Fruit fly (Drosophila melanogaster) whole organism, pupa: ENCODE results near the gene Hou.

ENCODE experiments used
- CG10348 ChIP-seq: fragments of 200-800 bp; sonication (Bioruptor generic); IDR thresholded peaks from 2 replicates; pipeline ENCODE4 v1.3.6; 2022; ENCODE audit warnings: missing biosample characterization, missing genetic modification characterization
- CG12605 ChIP-seq: fragments of 200-800 bp; sonication (Bioruptor generic); IDR thresholded peaks from 2 replicates; pipeline ENCODE4 v1.3.6; 2022; ENCODE audit warnings: missing biosample characterization, missing genetic modification characterization
- CG13204 ChIP-seq: fragments of 200-800 bp; sonication (Bioruptor generic); optimal IDR thresholded peaks from 2 replicates; lab custom pipeline; 2018; ENCODE audit warnings: missing biosample characterization, mild to moderate bottlenecking, missing genetic modification characterization, moderate library complexity
- CG15710 ChIP-seq: fragments of 200-800 bp; sonication (Bioruptor generic); optimal IDR thresholded peaks from 2 replicates; lab custom pipeline; 2018; ENCODE audit warnings: missing biosample characterization, mild to moderate bottlenecking, missing genetic modification characterization, moderate library complexity
- CG17806 ChIP-seq: fragments of 200-800 bp; sonication (Bioruptor generic); optimal IDR thresholded peaks from 2 replicates; lab custom pipeline; 2018; ENCODE audit warnings: missing biosample characterization, mild to moderate bottlenecking, missing genetic modification characterization, moderate library complexity
- CG32121 ChIP-seq: fragments of 200-800 bp; sonication (Bioruptor generic); IDR thresholded peaks from 2 replicates; pipeline ENCODE4 v1.3.6; 2022; ENCODE audit warnings: missing biosample characterization, missing genetic modification characterization
- CG34367 ChIP-seq: fragments of 200-800 bp; sonication (Bioruptor generic); optimal IDR thresholded peaks from 2 replicates; lab custom pipeline; 2018; ENCODE audit warnings: missing biosample characterization, mild to moderate bottlenecking, missing genetic modification characterization
- CG4496 ChIP-seq: fragments of 200-800 bp; sonication (Bioruptor generic); IDR thresholded peaks from 3 replicates; pipeline ENCODE4 v1.3.6; 2022; ENCODE audit warnings: missing biosample characterization, missing genetic modification characterization
- CG8159 ChIP-seq: fragments of 200-800 bp; sonication (Bioruptor generic); optimal IDR thresholded peaks from 3 replicates; lab custom pipeline; 2018; ENCODE audit warnings: missing biosample characterization, mild to moderate bottlenecking, missing genetic modification characterization, moderate library complexity
- CG8301 ChIP-seq: fragments of 200-800 bp; sonication (Bioruptor generic); optimal IDR thresholded peaks from 2 replicates; lab custom pipeline; 2018; ENCODE audit warnings: missing biosample characterization, mild to moderate bottlenecking, missing genetic modification characterization
- CG9948 ChIP-seq: fragments of 200-800 bp; sonication (Bioruptor generic); optimal IDR thresholded peaks from 2 replicates; lab custom pipeline; 2018; ENCODE audit warnings: missing biosample characterization, mild to moderate bottlenecking, missing genetic modification characterization, moderate library complexity
- D1 ChIP-seq: fragments of 200-800 bp; sonication (Bioruptor generic); optimal IDR thresholded peaks from 2 replicates; lab custom pipeline; 2018; ENCODE audit warnings: missing biosample characterization, mild to moderate bottlenecking, missing genetic modification characterization, moderate library complexity
- EcR ChIP-seq: fragments of 200-800 bp; sonication (Bioruptor generic); optimal IDR thresholded peaks from 3 replicates; lab custom pipeline; 2019; ENCODE audit warnings: missing biosample characterization, missing genetic modification characterization, mild to moderate bottlenecking, moderate library complexity, missing genetic modification reagents
- Ets98B ChIP-seq: fragments of 200-800 bp; sonication (Bioruptor generic); IDR thresholded peaks from 2 replicates; pipeline ENCODE4 v1.3.6; 2022; ENCODE audit warnings: missing biosample characterization, missing genetic modification characterization
- Pif1A ChIP-seq: fragments of 200-800 bp; sonication (Bioruptor generic); optimal IDR thresholded peaks from 3 replicates; lab custom pipeline; 2016; ENCODE audit warnings: missing biosample characterization, missing genetic modification characterization
- Pif1B ChIP-seq: fragments of 200-800 bp; sonication (Bioruptor generic); optimal IDR thresholded peaks from 3 replicates; lab custom pipeline; 2016; ENCODE audit warnings: missing biosample characterization, missing genetic modification characterization
- Snoo ChIP-seq: fragments of 200-800 bp; sonication (Bioruptor generic); optimal IDR thresholded peaks from 3 replicates; lab custom pipeline; 2017; ENCODE audit warnings: missing biosample characterization, mild to moderate bottlenecking, missing genetic modification characterization, inconsistent platforms
- fd96Ca ChIP-seq: fragments of 200-800 bp; sonication (Bioruptor generic); IDR thresholded peaks from 3 replicates; pipeline ENCODE4 v1.3.6; 2022; ENCODE audit warnings: missing biosample characterization, missing genetic modification characterization
- gl ChIP-seq: fragments of 200-800 bp; sonication (Bioruptor generic); optimal IDR thresholded peaks from 2 replicates; lab custom pipeline; 2018; ENCODE audit warnings: missing biosample characterization, mild to moderate bottlenecking, missing genetic modification characterization
- rn ChIP-seq: fragments of 200-800 bp; sonication (Bioruptor generic); IDR thresholded peaks from 2 replicates; pipeline ENCODE4 v1.3.6; 2022; ENCODE audit warnings: missing biosample characterization, missing genetic modification characterization

Hou gene

dm6 chrX:18636275-18636947 lies 13.8 kb downstream of the Hou start:
- no peak for TF ChIP-seq CG17806 (tag; lab: Kevin White, UChicago)
- no peak for TF ChIP-seq D1 (tag; lab: Kevin White, UChicago)
- TF ChIP-seq CG15710 (tag; lab: Kevin White, UChicago): no peak
- no peak for TF ChIP-seq CG10348 (GFP tag; lab: Robert Waterston, UW)
- no peak for TF ChIP-seq Pif1B (GFP tag; lab: Kevin White, UChicago)
- no peak for TF ChIP-seq CG12605 (GFP tag; lab: Robert Waterston, UW)
- TF ChIP-seq CG8301 (tag; lab: Kevin White, UChicago): no peak
- no peak for TF ChIP-seq CG13204
- TF ChIP-seq CG32121: no peak
- no peak for TF ChIP-seq CG8159
- no peak for TF ChIP-seq CG34367
- no peak for TF ChIP-seq CG9948 (tag; lab: Kevin White, UChicago)
- no peak for TF ChIP-seq fd96Ca
- TF ChIP-seq Pif1A (GFP tag; lab: Kevin White, UChicago): no peak
- TF ChIP-seq Ets98B: no peak
- TF ChIP-seq gl (tag; lab: Kevin White, UChicago): no peak
- TF ChIP-seq CG4496: no peak
- TF ChIP-seq rn: no peak

DNA sequence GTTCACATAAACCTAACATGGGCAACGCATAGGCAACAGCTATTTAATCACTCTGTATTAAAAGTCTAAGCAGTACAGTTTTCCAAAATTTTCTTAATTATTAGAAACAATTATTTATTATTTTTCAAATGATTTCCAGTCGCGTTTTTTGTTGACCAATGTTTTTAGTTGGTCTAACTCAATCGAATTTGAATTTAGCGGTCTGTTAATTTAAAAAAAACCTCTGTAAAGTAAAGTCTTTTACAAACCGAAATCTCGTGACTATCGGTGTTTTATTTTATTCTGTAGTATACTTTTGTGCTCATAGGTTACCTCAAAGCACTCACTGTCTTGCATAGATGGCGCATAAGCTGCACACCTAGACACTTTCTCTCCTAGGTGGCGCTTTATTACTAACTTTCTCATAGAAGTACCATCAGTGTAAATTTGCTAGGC lies 15.1 kb downstream of the Hou start:
- no peak for TF ChIP-seq gl (tag; lab: Kevin White, UChicago)
- TF ChIP-seq rn: no peak
- TF ChIP-seq CG8301 (tag; lab: Kevin White, UChicago): no peak
- no peak for TF ChIP-seq Ets98B
- peak; percentile 34; the same call in 1 of the 3 replicates for TF ChIP-seq CG4496
- TF ChIP-seq EcR (GFP tag; lab: Kevin White, UChicago): no peak
- no peak for TF ChIP-seq CG9948 (tag; lab: Kevin White, UChicago)
- TF ChIP-seq, all 21 proteins: peak for 1

dm6 chrX:18634716-18635115 lies 15.5 kb downstream of the Hou start, which contains the start of gene wgn:
wgn (minus strand) TSS chrX:18634908.
- TF ChIP-seq CG4496 (0 out of 3 replicates have a peak, but pooled peaks have one; percentile 54), CG12605 (GFP tag; lab: Robert Waterston, UW) (peak; percentile 41; the same call in 1 of the 2 replicates), CG17806 (tag; lab: Kevin White, UChicago) (no peak), D1 (tag; lab: Kevin White, UChicago) (no peak), CG9948 (tag; lab: Kevin White, UChicago) (no peak), Ets98B (peak; percentile 52; the same call in 1 of the 2 replicates), CG32121 (peak; percentile 61), CG34367 (no peak), fd96Ca (no peak), rn (no peak)

DNA sequence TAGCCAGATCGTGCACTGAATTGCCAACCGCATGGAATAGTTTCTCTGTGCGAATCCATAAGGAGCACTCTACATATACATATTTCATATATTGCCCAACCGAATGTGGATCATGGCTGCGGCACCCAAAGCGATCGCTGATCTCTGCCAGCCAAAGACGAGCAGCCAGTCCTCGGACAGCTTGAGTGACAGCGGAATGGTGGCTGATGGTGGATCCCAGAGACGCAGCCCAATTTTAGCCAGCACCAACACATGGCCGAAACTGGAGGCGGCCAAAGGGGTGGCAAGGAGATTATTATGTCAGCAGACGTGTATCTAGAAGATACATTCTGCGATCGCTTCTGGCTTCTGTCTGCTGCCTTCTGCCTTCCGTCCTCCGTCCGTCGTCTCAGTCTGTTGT lies 19.3 kb downstream of the Hou start:
- TF ChIP-seq gl (tag; lab: Kevin White, UChicago) (no peak), fd96Ca (no peak), D1 (tag; lab: Kevin White, UChicago) (no peak), CG12605 (GFP tag; lab: Robert Waterston, UW) (no peak), EcR (GFP tag; lab: Kevin White, UChicago) (no peak), Pif1B (GFP tag; lab: Kevin White, UChicago) (no peak), CG9948 (tag; lab: Kevin White, UChicago) (no peak), CG15710 (tag; lab: Kevin White, UChicago) (no peak), Ets98B (no peak), CG13204 (no peak)

- no peak for TF ChIP-seq fd96Ca
- TF ChIP-seq Pif1B (GFP tag; lab: Kevin White, UChicago): no peak
- TF ChIP-seq EcR (GFP tag; lab: Kevin White, UChicago): no peak
- no peak for TF ChIP-seq CG8159
- TF ChIP-seq CG9948 (tag; lab: Kevin White, UChicago): no peak
- TF ChIP-seq Pif1A (GFP tag; lab: Kevin White, UChicago): no peak
These were observed 23.2 kb downstream of the Hou start for dm6 chrX:18627002-18627401.

dm6 chrX:18621649-18622346 lies 28.4 kb downstream of the Hou start:
- TF ChIP-seq CG10348 (GFP tag; lab: Robert Waterston, UW) (no peak), CG4496 (0 out of 3 replicates have a peak, but pooled peaks have one; percentile 14)
- TF ChIP-seq, all 21 proteins: peak for 1

DNA sequence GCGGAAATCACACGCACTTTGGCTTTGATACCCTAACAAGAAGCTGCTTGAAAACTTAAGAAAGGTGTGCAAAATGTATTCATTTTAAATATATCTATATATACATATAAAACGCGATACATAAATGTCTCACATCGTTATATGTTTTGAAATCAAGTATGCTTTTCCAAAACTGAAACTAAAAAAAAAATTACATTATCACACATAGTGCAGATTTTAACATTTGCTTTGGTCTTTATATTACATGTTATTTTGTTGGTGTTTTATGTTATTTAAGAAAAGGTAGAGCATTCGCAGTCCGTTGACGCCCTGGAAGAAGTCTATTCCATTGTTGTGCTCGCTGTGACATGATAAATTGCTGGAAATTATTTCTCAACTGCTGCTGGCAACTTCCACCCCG lies 32.1 kb downstream of the Hou start:
- TF ChIP-seq CG13204: no peak
- TF ChIP-seq fd96Ca: no peak
- TF ChIP-seq CG8159: peak; percentile 31
- no peak for TF ChIP-seq Ets98B
- TF ChIP-seq Snoo (tag; lab: Kevin White, UChicago): no peak
- TF ChIP-seq Pif1B (GFP tag; lab: Kevin White, UChicago): no peak
- peak; percentile 12 for TF ChIP-seq CG15710 (tag; lab: Kevin White, UChicago)
